Worm (Caenorhabditis elegans) whole organism, L2 larva: ENCODE results near the gene F32D8.14.

Experiments used
- aly-2 ChIP-seq: fragments of 150-350 bp; optimal IDR thresholded peaks from 2 replicates; lab custom pipeline; 2014; ENCODE audit warnings: missing biosample characterization, missing genetic modification characterization
- blmp-1 ChIP-seq: sonication (generic microtip); optimal IDR thresholded peaks from 2 replicates; lab custom pipeline; 2017; ENCODE audit warnings: missing genetic modification characterization, mild to moderate bottlenecking, missing compliant biosample characterization, antibody characterized with exemption, moderate library complexity; ENCODE audit not compliant: insufficient read depth
- mdl-1 ChIP-seq, 2 experiments: fragments of 150-350 bp in 1 of 2; sonication (generic microtip) in 1 of 2; optimal IDR thresholded peaks; 2 replicates each; lab custom pipeline; 2017; ENCODE audit warnings: missing biosample characterization in 2 of 2, missing genetic modification characterization in 2 of 2
- nhr-10 ChIP-seq: sonication (generic microtip); optimal IDR thresholded peaks from 2 replicates; lab custom pipeline; 2017; ENCODE audit warnings: missing biosample characterization, missing genetic modification characterization
- nhr-11 ChIP-seq: fragments of 150-350 bp; optimal IDR thresholded peaks from 2 replicates; lab custom pipeline; 2014; ENCODE audit warnings: missing biosample characterization, missing genetic modification characterization
- skn-1 ChIP-seq: sonication (generic microtip); optimal IDR thresholded peaks from 2 replicates; lab custom pipeline; 2017; ENCODE audit warnings: missing biosample characterization, missing genetic modification characterization
- snpc-4 ChIP-seq: fragments of 150-350 bp; optimal IDR thresholded peaks from 2 replicates; lab custom pipeline; 2014; ENCODE audit warnings: missing biosample characterization, missing genetic modification characterization
- unc-62 ChIP-seq: fragments of 150-350 bp; optimal IDR thresholded peaks from 2 replicates; lab custom pipeline; 2014; ENCODE audit warnings: missing biosample characterization, missing genetic modification reagents, missing genetic modification characterization

DNA sequence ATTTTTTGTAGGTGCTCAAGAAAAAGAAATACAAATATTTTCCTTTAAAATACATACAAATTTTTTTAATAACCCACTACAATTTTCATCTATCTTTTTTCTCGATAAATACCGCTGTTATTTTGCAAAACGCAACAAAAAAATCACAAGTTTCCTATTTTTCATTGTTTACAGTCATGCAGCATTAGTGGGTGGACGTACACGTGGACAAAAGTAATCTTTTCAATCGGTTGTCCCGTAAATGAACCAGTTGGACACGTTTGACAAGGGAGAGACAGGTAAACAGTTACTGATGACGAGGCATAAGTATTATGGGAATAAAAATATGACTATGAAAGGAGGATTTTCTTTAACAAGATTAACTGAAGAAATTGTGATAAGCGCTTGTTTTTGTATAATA lies 21.4 kb downstream of the F32D8.14 start:
- TF ChIP-seq skn-1 (tag; lab: Kevin White, UChicago) = no peak
- no peak for TF ChIP-seq snpc-4
- TF ChIP-seq nhr-11 (tag; lab: Kevin White, UChicago) = no peak
- no peak for TF ChIP-seq nhr-10 (tag; lab: Kevin White, UChicago)
- no peak for TF ChIP-seq unc-62 (GFP tag; lab: Kevin White, UChicago)
- TF ChIP-seq mdl-1 (tag; optimal IDR thresholded peaks at IDR 0.05; lab: Kevin White, UChicago) = no peak
- TF ChIP-seq aly-2 (tag; lab: Kevin White, UChicago) = no peak
- no peak for TF ChIP-seq blmp-1 (tag; lab: Kevin White, UChicago)
